Fruit fly (Drosophila melanogaster) whole organism, embryonic: ENCODE results near the gene Dic61B.

Experiments used
- Atf-2 ChIP-seq: fragments of 200-800 bp; sonication (Bioruptor generic); optimal IDR thresholded peaks from 2 replicates; lab custom pipeline; 2016; ENCODE audit warnings: missing biosample characterization, missing genetic modification characterization
- Bdp1 ChIP-seq: fragments of 200-800 bp; sonication (Bioruptor generic); optimal IDR thresholded peaks from 3 replicates; lab custom pipeline; 2016; ENCODE audit warnings: missing biosample characterization, missing genetic modification characterization
- Bgb ChIP-seq: fragments of 200-800 bp; sonication (Bioruptor generic); IDR thresholded peaks from 2 replicates; pipeline ENCODE4 v1.3.6; 2022; ENCODE audit warnings: missing biosample characterization, missing genetic modification characterization; ENCODE audit not compliant: partially characterized antibody
- CG10321 ChIP-seq: fragments of 200-800 bp; sonication (Bioruptor generic); IDR thresholded peaks from 2 replicates; pipeline ENCODE4 v1.3.6; 2022; ENCODE audit warnings: missing biosample characterization, missing genetic modification characterization
- CG13123 ChIP-seq: fragments of 200-800 bp; sonication (Bioruptor generic); optimal IDR thresholded peaks from 2 replicates; lab custom pipeline; 2016; ENCODE audit warnings: missing biosample characterization, missing genetic modification characterization
- CG13424 ChIP-seq: fragments of 200-800 bp; sonication (Bioruptor generic); optimal IDR thresholded peaks from 2 replicates; lab custom pipeline; 2019; ENCODE audit warnings: missing biosample characterization, mild to moderate bottlenecking, missing genetic modification characterization, moderate library complexity
- CG16813 ChIP-seq: fragments of 200-800 bp; sonication (Bioruptor generic); IDR thresholded peaks from 3 replicates; pipeline ENCODE4 v1.3.6; 2022; ENCODE audit warnings: missing biosample characterization, missing genetic modification characterization; ENCODE audit not compliant: partially characterized antibody
- CG18011 ChIP-seq: fragments of 200-800 bp; sonication (Bioruptor generic); optimal IDR thresholded peaks from 2 replicates; lab custom pipeline; 2017; ENCODE audit warnings: missing biosample characterization, missing genetic modification characterization, mild to moderate bottlenecking, moderate library complexity, missing genotype
- CG30403 ChIP-seq: fragments of 200-800 bp; sonication (Bioruptor generic); optimal IDR thresholded peaks from 3 replicates; lab custom pipeline; 2016; ENCODE audit warnings: missing biosample characterization, missing genetic modification characterization
- CG31224 ChIP-seq: fragments of 200-800 bp; sonication (Bioruptor generic); IDR thresholded peaks from 2 replicates; pipeline ENCODE4 v1.3.6; 2022; ENCODE audit warnings: missing biosample characterization, missing genetic modification characterization
- CG32772 ChIP-seq: fragments of 200-800 bp; sonication (Bioruptor generic); IDR thresholded peaks from 2 replicates; pipeline ENCODE4 v1.3.6; 2022; ENCODE audit warnings: missing biosample characterization, missing genetic modification characterization
- CG34224 ChIP-seq: fragments of 200-800 bp; sonication (Bioruptor generic); IDR thresholded peaks from 3 replicates; pipeline ENCODE4 v1.3.6; 2022; ENCODE audit warnings: missing biosample characterization, missing genetic modification characterization; ENCODE audit not compliant: partially characterized antibody
- CG8290 ChIP-seq, 3 experiments: fragments of 200-800 bp; sonication (Bioruptor generic); optimal IDR thresholded peaks; 2 replicates each; lab custom pipeline; 2016 to 2019; ENCODE audit warnings: missing biosample characterization in 3 of 3, missing genetic modification characterization in 3 of 3, mild to moderate bottlenecking in 2 of 3, moderate library complexity in 1 of 3
- CG8359 ChIP-seq: fragments of 200-800 bp; sonication (Bioruptor generic); optimal IDR thresholded peaks from 2 replicates; lab custom pipeline; 2017; ENCODE audit warnings: missing biosample characterization, mild to moderate bottlenecking, missing genetic modification characterization, borderline replicate concordance
- CG8388 ChIP-seq: fragments of 200-800 bp; sonication (Bioruptor generic); optimal IDR thresholded peaks from 2 replicates; lab custom pipeline; 2019; ENCODE audit warnings: missing biosample characterization, mild to moderate bottlenecking, missing genetic modification characterization, moderate library complexity
- CG9932 ChIP-seq: fragments of 200-800 bp; sonication (Bioruptor generic); IDR thresholded peaks from 2 replicates; pipeline ENCODE4 v1.3.6; 2022; ENCODE audit warnings: missing biosample characterization, missing genetic modification characterization
- Dad ChIP-seq: fragments of 200-800 bp; sonication (Bioruptor generic); optimal IDR thresholded peaks from 3 replicates; lab custom pipeline; 2016; ENCODE audit warnings: missing biosample characterization, missing genetic modification characterization
- Dek ChIP-seq: fragments of 200-800 bp; sonication (Bioruptor generic); optimal IDR thresholded peaks from 3 replicates; lab custom pipeline; 2019; ENCODE audit warnings: missing biosample characterization, mild to moderate bottlenecking, missing genetic modification characterization, moderate library complexity
- Dref ChIP-seq: fragments of 200-800 bp; sonication (Bioruptor generic); IDR thresholded peaks from 2 replicates; pipeline ENCODE4 v1.3.6; 2022; ENCODE audit warnings: missing biosample characterization, missing genetic modification characterization
- ERR ChIP-seq: fragments of 200-800 bp; sonication (Bioruptor generic); optimal IDR thresholded peaks from 2 replicates; lab custom pipeline; 2016; ENCODE audit warnings: missing biosample characterization, missing genetic modification characterization
- Ets65A ChIP-seq: fragments of 200-800 bp; sonication (Bioruptor generic); peaks from one replicate; lab custom pipeline; 2016; ENCODE audit warnings: missing biosample characterization, missing genetic modification characterization
- HmgZ ChIP-seq: fragments of 200-800 bp; sonication (Bioruptor generic); optimal IDR thresholded peaks from 2 replicates; lab custom pipeline; 2018; ENCODE audit warnings: missing biosample characterization, mild to moderate bottlenecking, missing genetic modification characterization
- Med ChIP-seq: fragments of 200-800 bp; sonication (Bioruptor generic); peaks from one replicate; lab custom pipeline; 2016; ENCODE audit warnings: missing biosample characterization, missing genetic modification characterization, mild to moderate bottlenecking, inconsistent platforms, moderate library complexity
- Neu2 ChIP-seq: fragments of 200-800 bp; sonication (Bioruptor generic); optimal IDR thresholded peaks from 3 replicates; lab custom pipeline; 2016; ENCODE audit warnings: missing biosample characterization, missing genetic modification characterization, borderline replicate concordance
- Nf-YA ChIP-seq: fragments of 200-800 bp; sonication (Bioruptor generic); IDR thresholded peaks from 2 replicates; pipeline ENCODE4 v1.3.6; 2022; ENCODE audit warnings: missing biosample characterization, missing genetic modification characterization
- Rx ChIP-seq: fragments of 200-800 bp; sonication (Bioruptor generic); IDR thresholded peaks from 2 replicates; pipeline ENCODE4 v1.3.6; 2022; ENCODE audit warnings: missing biosample characterization, missing genetic modification characterization
- cas ChIP-seq: fragments of 200-800 bp; sonication (Bioruptor generic); IDR thresholded peaks from 2 replicates; pipeline ENCODE4 v1.3.6; 2022; ENCODE audit warnings: missing biosample characterization, missing genetic modification characterization
- ci ChIP-seq: fragments of 200-800 bp; sonication (Bioruptor generic); IDR thresholded peaks from 3 replicates; pipeline ENCODE4 v1.3.6; 2022; ENCODE audit warnings: missing biosample characterization, missing genetic modification characterization
- dm ChIP-seq: fragments of 200-800 bp; sonication (Bioruptor generic); optimal IDR thresholded peaks from 3 replicates; lab custom pipeline; 2016; ENCODE audit warnings: missing biosample characterization, missing genetic modification characterization
- dysf ChIP-seq: fragments of 200-800 bp; sonication (Bioruptor generic); IDR thresholded peaks from 3 replicates; pipeline ENCODE4 v1.3.6; 2022; ENCODE audit warnings: missing biosample characterization, missing genetic modification characterization
- gsb ChIP-seq: fragments of 200-800 bp; sonication (Bioruptor generic); IDR thresholded peaks from 2 replicates; pipeline ENCODE4 v1.3.6; 2022; ENCODE audit warnings: missing biosample characterization, missing genetic modification characterization
- hb ChIP-seq: fragments of 200-800 bp; sonication (Bioruptor generic); IDR thresholded peaks from 3 replicates; pipeline ENCODE4 v1.3.6; 2022; ENCODE audit warnings: missing biosample characterization, missing genetic modification characterization; ENCODE audit not compliant: partially characterized antibody
- jigr1 ChIP-seq: fragments of 200-800 bp; sonication (Bioruptor generic); IDR thresholded peaks from 3 replicates; pipeline ENCODE4 v1.3.6; 2022; ENCODE audit warnings: missing biosample characterization, missing genetic modification characterization
- kah ChIP-seq: fragments of 200-800 bp; sonication (Bioruptor generic); optimal IDR thresholded peaks from 2 replicates; lab custom pipeline; 2018; ENCODE audit warnings: missing biosample characterization, mild to moderate bottlenecking, missing genetic modification characterization
- klu ChIP-seq: fragments of 200-800 bp; sonication (Bioruptor generic); IDR thresholded peaks from 2 replicates; pipeline ENCODE4 v1.3.6; 2022; ENCODE audit warnings: missing biosample characterization, missing genetic modification characterization
- nerfin-1 ChIP-seq: fragments of 200-800 bp; sonication (Bioruptor generic); optimal IDR thresholded peaks from 3 replicates; lab custom pipeline; 2019; ENCODE audit warnings: missing biosample characterization, mild to moderate bottlenecking, missing genetic modification characterization, moderate library complexity
- nmo ChIP-seq: fragments of 200-800 bp; sonication (Bioruptor generic); optimal IDR thresholded peaks from 2 replicates; lab custom pipeline; 2018; ENCODE audit warnings: missing biosample characterization, mild to moderate bottlenecking, missing genetic modification characterization, moderate library complexity
- onecut ChIP-seq: fragments of 200-800 bp; sonication (Bioruptor generic); IDR thresholded peaks from 2 replicates; pipeline ENCODE4 v1.3.6; 2022; ENCODE audit warnings: missing biosample characterization, missing genetic modification characterization
- otp ChIP-seq: fragments of 200-800 bp; sonication (Bioruptor generic); IDR thresholded peaks from 3 replicates; pipeline ENCODE4, ENCODE4 v1.3.6; 2022; ENCODE audit warnings: missing biosample characterization, missing genetic modification characterization
- pb ChIP-seq: fragments of 200-800 bp; sonication (Bioruptor generic); optimal IDR thresholded peaks from 3 replicates; lab custom pipeline; 2016; ENCODE audit warnings: missing biosample characterization, missing genetic modification characterization
- pnt ChIP-seq: fragments of 200-800 bp; sonication (Bioruptor generic); optimal IDR thresholded peaks from 3 replicates; lab custom pipeline; 2016; ENCODE audit warnings: missing biosample characterization, missing genetic modification characterization
- prd ChIP-seq, 3 experiments: fragments of >200 bp in 2 of 3; fragments of 200-800 bp in 1 of 3; sonication (Bioruptor generic) in 1 of 3; optimal IDR thresholded peaks in 2 of 3; IDR thresholded peaks in 1 of 3; 2 replicates in 2 of 3; 3 replicates in 1 of 3; pipeline versions ENCODE4 v1.3.6 to Lab custom; 2017 to 2022; ENCODE audit warnings: missing biosample characterization in 1 of 3, missing genetic modification characterization in 1 of 3
- pum ChIP-seq: fragments of 200-800 bp; sonication (Bioruptor generic); optimal IDR thresholded peaks from 2 replicates; lab custom pipeline; 2016; ENCODE audit warnings: missing biosample characterization, missing genetic modification characterization
- pzg ChIP-seq: fragments of 200-800 bp; sonication (Bioruptor generic); optimal IDR thresholded peaks from 3 replicates; lab custom pipeline; 2018; ENCODE audit warnings: missing biosample characterization, mild to moderate bottlenecking, missing genetic modification characterization, moderate library complexity
- sisA ChIP-seq: fragments of 200-800 bp; sonication (Bioruptor generic); IDR thresholded peaks from 2 replicates; pipeline ENCODE4 v1.3.6; 2022; ENCODE audit warnings: missing biosample characterization, missing genetic modification characterization
- vnd ChIP-seq: fragments of 200-800 bp; sonication (Bioruptor generic); IDR thresholded peaks from 3 replicates; pipeline ENCODE4 v1.3.6; 2022; ENCODE audit warnings: missing biosample characterization, missing genetic modification characterization; ENCODE audit not compliant: partially characterized antibody
- zen2 ChIP-seq: fragments of 200-800 bp; sonication (Bioruptor generic); IDR thresholded peaks from 3 replicates; pipeline ENCODE4 v1.3.6; 2022; ENCODE audit warnings: missing biosample characterization, missing genetic modification characterization; ENCODE audit not compliant: partially characterized antibody

The Dic61B gene

dm6 chr3L:199050-199745 lies 46.8 kb upstream of the Dic61B start (continued):
- peak; percentile 31; the same call in 2 of the 3 replicates for TF ChIP-seq CG16813 (GFP tag; lab: Robert Waterston, UW)
- TF ChIP-seq CG34224 (GFP tag; lab: Robert Waterston, UW), result peak; percentile 33; the same call in 2 of the 3 replicates
- TF ChIP-seq Dad (GFP tag; lab: Kevin White, UChicago), result peak; percentile 42
- no peak for TF ChIP-seq pnt (GFP tag; lab: Kevin White, UChicago)
- 0 out of 2 replicates have a peak, but pooled peaks have one; percentile 17 for TF ChIP-seq Rx (GFP tag; lab: Robert Waterston, UW)
- peak; percentile 41; the same call in 1 of the 3 replicates for TF ChIP-seq zen2
- peak; percentile 40; the same call in 1 of the 2 replicates for TF ChIP-seq CG31224
- TF ChIP-seq CG13424 (tag; lab: Kevin White, UChicago), result peak; percentile 39
- TF ChIP-seq Neu2 (GFP tag; lab: Kevin White, UChicago), result no peak
- TF ChIP-seq cas, result 0 out of 2 replicates have a peak, but pooled peaks have one; percentile 5
- TF ChIP-seq klu, result no peak
- peak; percentile 15 for TF ChIP-seq nerfin-1
- TF ChIP-seq CG18011 (GFP tag; lab: Kevin White, UChicago), result peak; percentile 100
- 0 out of 2 replicates have a peak, but pooled peaks have one; percentile 14 for TF ChIP-seq sisA (GFP tag; lab: Robert Waterston, UW)
- no peak for TF ChIP-seq Bdp1 (GFP tag; lab: Kevin White, UChicago)
- TF ChIP-seq Nf-YA (GFP tag; lab: Robert Waterston, UW), result peak; percentile 42; the same call in 1 of the 2 replicates
- peak; percentile 39; the same call in 1 of the 3 replicates for TF ChIP-seq vnd
- TF ChIP-seq Dek (tag; lab: Kevin White, UChicago), result peak; percentile 35
- no peak for TF ChIP-seq otp (GFP tag; lab: Robert Waterston, UW)
- no peak for TF ChIP-seq ERR (GFP tag; lab: Kevin White, UChicago)
- TF ChIP-seq kah (GFP tag; lab: Kevin White, UChicago), result peak; percentile 83
- peak; percentile 63; the same call in 1 of the 2 replicates for TF ChIP-seq CG32772 (GFP tag; lab: Robert Waterston, UW)
- no peak for TF ChIP-seq CG30403 (GFP tag; lab: Kevin White, UChicago)
- TF ChIP-seq pzg (GFP tag; lab: Kevin White, UChicago), result peak; percentile 56
- peak; percentile 54 for TF ChIP-seq Dref
- peak; percentile 44 for TF ChIP-seq CG9932 (GFP tag; lab: Robert Waterston, UW)
- TF ChIP-seq CG8359 (GFP tag; lab: Kevin White, UChicago), result no peak
- TF ChIP-seq nmo (GFP tag; lab: Kevin White, UChicago), result peak; percentile 61
- TF ChIP-seq onecut, result peak; percentile 21; the same call in 1 of the 2 replicates
- TF ChIP-seq ci (GFP tag; lab: Robert Waterston, UW), result peak; percentile 52; the same call in 1 of the 3 replicates
- no peak for TF ChIP-seq CG13123 (GFP tag; lab: Kevin White, UChicago)
- no peak for TF ChIP-seq CG8388 (GFP tag; lab: Kevin White, UChicago)
- peak; percentile 30; the same call in 1 of the 3 replicates for TF ChIP-seq hb (GFP tag; lab: Robert Waterston, UW)
- no peak for TF ChIP-seq CG8290 (GFP tag; optimal IDR thresholded peaks at IDR 0.05; lab: Kevin White, UChicago)
- no peak for TF ChIP-seq CG8290 (tag; optimal IDR thresholded peaks at IDR 0.05; lab: Kevin White, UChicago)
- peak; percentile 93 for TF ChIP-seq Med (GFP tag; lab: Kevin White, UChicago)
- TF ChIP-seq Ets65A (GFP tag; lab: Kevin White, UChicago), result peak; percentile 52
- TF ChIP-seq prd (optimal IDR thresholded peaks at IDR 0.05; lab: Kevin White, UChicago), result no peak
- TF ChIP-seq prd (GFP tag; IDR thresholded peaks at IDR 0.05; lab: Robert Waterston, UW), result no peak
- TF ChIP-seq pum (GFP tag; lab: Kevin White, UChicago), result peak; percentile 32
- TF ChIP-seq HmgZ (tag; lab: Kevin White, UChicago), result peak; percentile 83
- no peak for TF ChIP-seq pb (GFP tag; lab: Kevin White, UChicago)
- TF ChIP-seq dysf, result no peak
- peak; percentile 1 for TF ChIP-seq Atf-2 (GFP tag; lab: Kevin White, UChicago)
- TF ChIP-seq dm (GFP tag; lab: Kevin White, UChicago), result peak; percentile 71
- TF ChIP-seq Bgb (GFP tag; lab: Robert Waterston, UW), result peak; percentile 54; the same call in 1 of the 2 replicates
- TF ChIP-seq CG10321 (GFP tag; lab: Robert Waterston, UW), result peak; percentile 87
- no peak for TF ChIP-seq gsb (GFP tag; lab: Robert Waterston, UW)
- peak; percentile 48; the same call in 2 of the 3 replicates for TF ChIP-seq jigr1 (GFP tag; lab: Robert Waterston, UW)
